Worm (Caenorhabditis elegans): ENCODE data around the gene Y22D7AR.2.

ce11 chrIII:1754842-1755241, 49.1 kb downstream of the Y22D7AR.2 start, which contains the start of gene Y46E12A.3:
- TF ChIP-seq cog-1 (tag; optimal IDR thresholded peaks at IDR 0.05), result no peak
- no peak for TF ChIP-seq klf-2 (GFP tag; conservative IDR thresholded peaks at IDR 0.05)
- TF ChIP-seq flt-1 (GFP tag; IDR thresholded peaks at IDR 0.05), result no peak
- TF ChIP-seq ztf-29 (GFP tag; IDR thresholded peaks at IDR 0.05), result no peak
- no peak for TF ChIP-seq ref-1 (GFP tag; conservative IDR thresholded peaks at IDR 0.05)
- no peak for TF ChIP-seq med-1 (GFP tag; optimal IDR thresholded peaks at IDR 0.05; ENCODE audit: insufficient read depth)
- TF ChIP-seq ztf-23 (GFP tag; IDR thresholded peaks at IDR 0.05), result no peak
- TF ChIP-seq T22C8.4 (GFP tag; IDR thresholded peaks at IDR 0.05), result no peak
- TF ChIP-seq tab-1 (GFP tag; IDR thresholded peaks at IDR 0.05), result no peak

Data from whole organism, midembryonic.